Worm (Caenorhabditis elegans) whole organism, L1 larva: ENCODE results near the gene coh-3.

Experiments used
- alr-1 ChIP-seq: fragments of 200-800 bp; sonication (Bioruptor generic); optimal IDR thresholded peaks from 2 replicates; lab custom pipeline; 2018; ENCODE audit warnings: borderline replicate concordance, mild to moderate bottlenecking, missing genetic modification characterization, missing compliant biosample characterization
- ceh-8 ChIP-seq: fragments of 200-800 bp; sonication (Bioruptor generic); optimal IDR thresholded peaks from 2 replicates; lab custom pipeline; 2018; ENCODE audit warnings: mild to moderate bottlenecking, missing genetic modification characterization, moderate library complexity, missing compliant biosample characterization
- nhr-28 ChIP-seq: fragments of 150-350 bp; optimal IDR thresholded peaks from 2 replicates; lab custom pipeline; 2014; ENCODE audit warnings: missing biosample characterization, missing genetic modification characterization
- sptf-1 ChIP-seq: fragments of 150-350 bp; optimal IDR thresholded peaks from 2 replicates; lab custom pipeline; 2014; ENCODE audit warnings: missing biosample characterization, missing genetic modification characterization
- sup-37 ChIP-seq: fragments of 200-800 bp; sonication (Bioruptor generic); optimal IDR thresholded peaks from 2 replicates; lab custom pipeline; 2018; ENCODE audit warnings: mild to moderate bottlenecking, missing genetic modification characterization, missing compliant biosample characterization

DNA sequence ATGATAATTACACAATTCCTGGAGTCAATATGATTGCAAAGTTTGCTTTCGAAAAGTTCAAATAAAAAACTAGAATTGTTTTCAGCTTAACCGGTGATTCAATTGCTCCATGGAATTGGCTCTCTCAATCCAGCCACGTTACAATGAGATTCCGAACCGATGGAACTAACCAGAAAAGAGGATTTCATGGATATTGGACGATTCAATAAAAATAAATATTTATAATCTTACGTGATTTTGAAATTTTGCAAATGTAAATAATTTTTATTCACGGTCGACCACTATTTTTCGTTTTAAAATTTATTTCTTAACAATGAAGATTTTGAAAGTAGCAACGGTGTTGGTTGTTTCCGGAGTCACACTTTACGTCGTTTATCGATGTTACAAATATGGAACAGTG is 24.8 kb downstream of the coh-3 start, which contains the start of gene R02D5.10:
- TF ChIP-seq sptf-1 (tag; lab: Kevin White, UChicago) (no peak), alr-1 (no peak), nhr-28 (no peak), sup-37 (no peak), ceh-8 (GFP tag; lab: Kevin White, UChicago) (no peak)
